Worm (Caenorhabditis elegans) whole organism, L3 larva: ENCODE results near the gene R53.5.

ENCODE experiments used
- ama-1 ChIP-seq: fragments of 150-350 bp; optimal IDR thresholded peaks from 2 replicates; lab custom pipeline; 2018
- ceh-9 ChIP-seq: sonication (generic microtip); optimal IDR thresholded peaks from 2 replicates; lab custom pipeline; 2018; ENCODE audit warnings: missing biosample characterization, missing genetic modification characterization
- fkh-10 ChIP-seq: sonication (generic microtip); optimal IDR thresholded peaks from 2 replicates; lab custom pipeline; 2017; ENCODE audit warnings: missing biosample characterization, missing genetic modification reagents, missing genetic modification characterization
- jun-1 ChIP-seq: fragments of 150-350 bp; optimal IDR thresholded peaks from 2 replicates; lab custom pipeline; 2014; ENCODE audit warnings: missing biosample characterization, missing genetic modification reagents, missing genetic modification characterization
- lin-39 ChIP-seq: fragments of 150-350 bp; optimal IDR thresholded peaks from 2 replicates; lab custom pipeline; 2018; ENCODE audit warnings: missing biosample characterization, missing genetic modification reagents, missing genetic modification characterization
- nhr-25 ChIP-seq: sonication (generic microtip); optimal IDR thresholded peaks from 2 replicates; lab custom pipeline; 2017; ENCODE audit warnings: missing biosample characterization, missing genetic modification characterization
- pqm-1 ChIP-seq: fragments of 150-350 bp; optimal IDR thresholded peaks from 2 replicates; lab custom pipeline; 2017; ENCODE audit warnings: missing biosample characterization, missing genetic modification characterization, inconsistent platforms
- skn-1 ChIP-seq: fragments of 150-350 bp; optimal IDR thresholded peaks from 2 replicates; lab custom pipeline; 2014; ENCODE audit warnings: missing biosample characterization, missing genetic modification characterization
- snpc-4 ChIP-seq: fragments of 150-350 bp; optimal IDR thresholded peaks from 2 replicates; lab custom pipeline; 2014; ENCODE audit warnings: missing biosample characterization, missing genetic modification characterization
- unc-39 ChIP-seq: sonication (generic microtip); optimal IDR thresholded peaks from 4 replicates; lab custom pipeline; 2017; ENCODE audit warnings: missing biosample characterization, missing genetic modification characterization
- unc-62 ChIP-seq: fragments of 150-350 bp; sonication (generic microtip); optimal IDR thresholded peaks from 4 replicates; lab custom pipeline; 2014; ENCODE audit warnings: missing biosample characterization, missing genetic modification reagents, missing genetic modification characterization

DNA sequence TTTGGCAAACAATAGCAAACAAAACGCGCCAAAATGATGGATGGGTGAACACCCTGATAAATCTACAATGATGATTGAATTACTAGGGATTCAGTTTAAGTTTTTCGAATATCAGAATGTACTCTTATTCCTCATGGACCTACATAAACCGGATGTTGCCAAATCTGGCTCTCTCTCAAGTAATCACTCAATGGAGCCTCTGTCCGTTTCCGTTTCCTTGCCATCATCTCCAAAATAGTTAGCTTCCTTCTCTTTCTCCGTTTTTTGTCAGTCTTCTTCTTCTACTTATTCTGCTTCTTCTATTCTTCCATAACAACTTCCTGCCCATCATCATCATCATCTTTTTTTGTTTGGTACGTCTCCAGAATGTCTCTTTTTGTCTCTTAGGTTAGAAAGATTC lies 5.0 kb downstream of the R53.5 start:
- TF ChIP-seq lin-39 (no peak), ceh-9 (tag; lab: Kevin White, UChicago) (no peak), nhr-25 (no peak), fkh-10 (GFP tag; lab: Kevin White, UChicago) (no peak), skn-1 (tag; lab: Kevin White, UChicago) (no peak), jun-1 (tag; lab: Kevin White, UChicago) (no peak), unc-62 (no peak), pqm-1 (peak; percentile 56), ama-1 (lab: Kevin White, UChicago) (no peak), snpc-4 (tag; lab: Kevin White, UChicago) (no peak), unc-39 (no peak)
